Worm (Caenorhabditis elegans): Measurements from ENCODE around the gene nhr-97.

Gene nhr-97

ce11 chrIV:9756647-9757424, 605 bp upstream of the nhr-97 start:
- TF ChIP-seq ZK337.2 (GFP tag; IDR thresholded peaks at IDR 0.05) (no peak), Y5F2A.4 (GFP tag; optimal IDR thresholded peaks at IDR 0.05) (no peak), daf-16 (GFP tag; optimal IDR thresholded peaks at IDR 0.05) (no peak), daf-16 (tag; optimal IDR thresholded peaks at IDR 0.05) (peak; percentile 56), hlh-11 (tag; optimal IDR thresholded peaks at IDR 0.05) (peak; percentile 69), rbr-2 (tag; optimal IDR thresholded peaks at IDR 0.05) (no peak), Y75B8A.6 (GFP tag; IDR thresholded peaks at IDR 0.05) (no peak), mxl-2 (GFP tag; conservative IDR thresholded peaks at IDR 0.05) (no peak), attf-4 (tag; optimal IDR thresholded peaks at IDR 0.05) (no peak), dve-1 (tag; optimal IDR thresholded peaks at IDR 0.05; ENCODE audit: insufficient read depth) (peak; percentile 89), ceh-82 (tag; optimal IDR thresholded peaks at IDR 0.05) (no peak), spr-3 (GFP tag; optimal IDR thresholded peaks at IDR 0.05) (no peak), nhr-111 (GFP tag; optimal IDR thresholded peaks at IDR 0.05) (no peak), unc-62 (GFP tag; optimal IDR thresholded peaks at IDR 0.05 in 1 of 2) (no peak), unc-62 (tag; optimal IDR thresholded peaks at IDR 0.05) (no peak), hmg-1.1 (GFP tag; IDR thresholded peaks at IDR 0.05) (0 out of 2 replicates have a peak, but pooled peaks have one; percentile 15), R02D3.7 (tag; optimal IDR thresholded peaks at IDR 0.05) (no peak), hlh-30 (tag; optimal IDR thresholded peaks at IDR 0.05; ENCODE audit: insufficient read depth) (peak; percentile 73), daf-12 (tag; optimal IDR thresholded peaks at IDR 0.05) (no peak), mdl-1 (tag; optimal IDR thresholded peaks at IDR 0.05) (peak in 1 of 2 experiments; percentile 57), nhr-48 (tag; optimal IDR thresholded peaks at IDR 0.05) (no peak), ctbp-1 (GFP tag; IDR thresholded peaks at IDR 0.05) (0 out of 2 replicates have a peak, but pooled peaks have one; percentile 44), lsy-2 (tag; optimal IDR thresholded peaks at IDR 0.05) (peak in 1 of 2 experiments; percentile 24), gei-8 (GFP tag; optimal IDR thresholded peaks at IDR 0.05) (no peak), mep-1 (tag; optimal IDR thresholded peaks at IDR 0.05) (peak; percentile 39), ztf-11 (tag; optimal IDR thresholded peaks at IDR 0.05) (no peak), nhr-42 (GFP tag; IDR thresholded peaks at IDR 0.05) (no peak), php-3 (GFP tag; IDR thresholded peaks at IDR 0.05) (no peak), nhr-77 (tag; optimal IDR thresholded peaks at IDR 0.05) (peak; percentile 48), lir-3 (tag; optimal IDR thresholded peaks at IDR 0.05) (no peak), nhr-6 (tag; optimal IDR thresholded peaks at IDR 0.05) (no peak), D1046.2 (GFP tag; IDR thresholded peaks at IDR 0.05) (no peak), nhr-10 (tag; optimal IDR thresholded peaks at IDR 0.05) (peak; percentile 10), egl-43 (GFP tag; IDR thresholded peaks at IDR 0.05) (no peak), hif-1 (tag; optimal IDR thresholded peaks at IDR 0.05) (no peak), fkh-10 (GFP tag; optimal IDR thresholded peaks at IDR 0.05) (no peak), nhr-25 (tag; optimal IDR thresholded peaks at IDR 0.05; ENCODE audit: borderline replicate concordance, insufficient read depth) (peak; percentile 11), zip-11 (GFP tag; IDR thresholded peaks at IDR 0.05) (no peak), daf-19 (GFP tag; conservative IDR thresholded peaks at IDR 0.05) (no peak), dmd-6 (GFP tag; IDR thresholded peaks at IDR 0.05) (peak; percentile 71), lin-39 (tag; optimal IDR thresholded peaks at IDR 0.05) (no peak), ama-1 (optimal IDR thresholded peaks at IDR 0.05) (no peak), pqm-1 (tag; optimal IDR thresholded peaks at IDR 0.05) (peak; percentile 60), nhr-28 (tag; optimal IDR thresholded peaks at IDR 0.05) (peak; percentile 94), cey-2 (tag; optimal IDR thresholded peaks at IDR 0.05; ENCODE audit: borderline replicate concordance, insufficient read depth) (peak; percentile 6)
